Fruit fly (Drosophila melanogaster): ENCODE measurements around the gene PH4alphaMP.

PH4alphaMP gene

dm6 chr3R:30501174-30501573 is 5.2 kb upstream of the PH4alphaMP start:
- TF ChIP-seq schlank (tag; optimal IDR thresholded peaks at IDR 0.05) (no peak), CG16863 (GFP tag; optimal IDR thresholded peaks at IDR 0.05) (peak; percentile 16), Bteb2 (GFP tag; optimal IDR thresholded peaks at IDR 0.05) (peak; percentile 10), H2.0 (GFP tag; IDR thresholded peaks at IDR 0.05) (no peak), CG9817 (tag; optimal IDR thresholded peaks at IDR 0.05) (peak; percentile 9), Ptx1 (GFP tag; IDR thresholded peaks at IDR 0.05) (peak; percentile 55; the same call in 1 of the 2 replicates), CG12744 (GFP tag; optimal IDR thresholded peaks at IDR 0.05) (no peak), CG13287 (GFP tag; IDR thresholded peaks at IDR 0.05; ENCODE audit: partially characterized antibody) (no peak), HLH4C (GFP tag; IDR thresholded peaks at IDR 0.05; ENCODE audit: partially characterized antibody) (no peak), ssp (GFP tag; IDR thresholded peaks at IDR 0.05) (0 out of 2 replicates have a peak, but pooled peaks have one; percentile 26), ewg (GFP tag; optimal IDR thresholded peaks at IDR 0.05) (peak; percentile 9), dan (GFP tag; IDR thresholded peaks at IDR 0.05) (no peak), Myb (GFP tag; optimal IDR thresholded peaks at IDR 0.05) (peak; percentile 1), sisA (GFP tag; IDR thresholded peaks at IDR 0.05) (peak; percentile 50), HLH54F (GFP tag; optimal IDR thresholded peaks at IDR 0.05) (no peak), D (optimal IDR thresholded peaks at IDR 0.05) (no peak), D (GFP tag; optimal IDR thresholded peaks at IDR 0.05) (no peak), zfh2 (GFP tag; optimal IDR thresholded peaks at IDR 0.05) (peak; percentile 21), CG8359 (GFP tag; optimal IDR thresholded peaks at IDR 0.05; ENCODE audit: borderline replicate concordance) (no peak), pan (optimal IDR thresholded peaks at IDR 0.05) (no peak), pan (GFP tag; optimal IDR thresholded peaks at IDR 0.05 in 1 of 2, IDR thresholded peaks at IDR 0.05 in 1 of 2) (peak in 1 of 2 experiments; percentile 29), Antp (GFP tag; optimal IDR thresholded peaks at IDR 0.05) (peak; percentile 40), Xrp1 (GFP tag; IDR thresholded peaks at IDR 0.05) (peak; percentile 74), CG11456 (GFP tag; IDR thresholded peaks at IDR 0.05) (peak; percentile 28; the same call in 1 of the 3 replicates), CG1024 (GFP tag; IDR thresholded peaks at IDR 0.05) (0 out of 2 replicates have a peak, but pooled peaks have one; percentile 9), bowl (GFP tag; IDR thresholded peaks at IDR 0.05) (no peak), h (optimal IDR thresholded peaks at IDR 0.05) (no peak), CG11093 (GFP tag; IDR thresholded peaks at IDR 0.05) (0 out of 3 replicates have a peak, but pooled peaks have one; percentile 20), gce (GFP tag; IDR thresholded peaks at IDR 0.05) (0 out of 3 replicates have a peak, but pooled peaks have one; percentile 6), Blimp-1 (GFP tag; optimal IDR thresholded peaks at IDR 0.05) (peak; percentile 49), CG33213 (GFP tag; optimal IDR thresholded peaks at IDR 0.05) (no peak), E2f1 (GFP tag; IDR thresholded peaks at IDR 0.05) (0 out of 2 replicates have a peak, but pooled peaks have one; percentile 16), lov (optimal IDR thresholded peaks at IDR 0.05) (no peak), lov (GFP tag; IDR thresholded peaks at IDR 0.05) (peak; percentile 57; the same call in 1 of the 3 replicates), CG11723 (GFP tag; optimal IDR thresholded peaks at IDR 0.05) (no peak), CG12299 (tag; optimal IDR thresholded peaks at IDR 0.05) (no peak), dimm (GFP tag; IDR thresholded peaks at IDR 0.05) (no peak), crc (GFP tag; optimal IDR thresholded peaks at IDR 0.05) (no peak), repo (GFP tag; optimal IDR thresholded peaks at IDR 0.05) (no peak), Awh (GFP tag; IDR thresholded peaks at IDR 0.05) (no peak), GATAe (GFP tag; conservative IDR thresholded peaks at IDR 0.05) (no peak), stc (GFP tag; IDR thresholded peaks at IDR 0.05) (no peak), Ada2b (GFP tag; IDR thresholded peaks at IDR 0.05) (peak; percentile 30; the same call in 1 of the 2 replicates), CG2889 (GFP tag; IDR thresholded peaks at IDR 0.05) (no peak), CG6765 (GFP tag; optimal IDR thresholded peaks at IDR 0.05) (no peak), Dip3 (GFP tag; optimal IDR thresholded peaks at IDR 0.05) (peak; percentile 7), kay (GFP tag; optimal IDR thresholded peaks at IDR 0.05) (no peak), CG32772 (GFP tag; IDR thresholded peaks at IDR 0.05) (peak; percentile 58), unc-4 (GFP tag; IDR thresholded peaks at IDR 0.05; ENCODE audit: partially characterized antibody) (no peak), dmrt99B (tag; optimal IDR thresholded peaks at IDR 0.05) (no peak), Gug (GFP tag; IDR thresholded peaks at IDR 0.05) (no peak), unpg (GFP tag; optimal IDR thresholded peaks at IDR 0.05) (no peak), slbo (GFP tag; IDR thresholded peaks at IDR 0.05) (peak; percentile 44; the same call in 1 of the 2 replicates)
